Fruit fly (Drosophila melanogaster): ENCODE measurements around the gene nero.

Gene nero

dm6 chr3R:31709142-31709541 lies 38.2 kb downstream of the nero start:
- no peak for TF ChIP-seq CG8478 (optimal IDR thresholded peaks at IDR 0.05)
- TF ChIP-seq EcR (GFP tag; optimal IDR thresholded peaks at IDR 0.05) = no peak
- TF ChIP-seq pan (optimal IDR thresholded peaks at IDR 0.05) = no peak

- TF ChIP-seq psq (optimal IDR thresholded peaks at IDR 0.05) = no peak
- no peak for TF ChIP-seq CG8478 (optimal IDR thresholded peaks at IDR 0.05)
- no peak for TF ChIP-seq EcR (GFP tag; optimal IDR thresholded peaks at IDR 0.05)
- TF ChIP-seq pan (optimal IDR thresholded peaks at IDR 0.05) = no peak
- TF ChIP-seq usp (GFP tag; optimal IDR thresholded peaks at IDR 0.05) = no peak
- TF ChIP-seq Dll (optimal IDR thresholded peaks at IDR 0.05) = no peak
Measured at dm6 chr3R:31708240-31708639, 39.1 kb downstream of the nero start, which contains the start of gene CG42693. Gene CG42693 (minus strand): TSS chr3R:31708340.

dm6 chr3R:31706895-31707238 lies 40.5 kb downstream of the nero start:
- TF ChIP-seq CG8478 (optimal IDR thresholded peaks at IDR 0.05) (no peak), usp (GFP tag; optimal IDR thresholded peaks at IDR 0.05) (no peak), pan (optimal IDR thresholded peaks at IDR 0.05) (no peak), psq (optimal IDR thresholded peaks at IDR 0.05) (no peak), Dll (optimal IDR thresholded peaks at IDR 0.05) (no peak), EcR (GFP tag; optimal IDR thresholded peaks at IDR 0.05) (no peak)

dm6 chr3R:31706142-31706894 lies 41.0 kb downstream of the nero start:
- TF ChIP-seq EcR (GFP tag; optimal IDR thresholded peaks at IDR 0.05) = peak in 1 of 2 experiments; percentile 82
- no peak for TF ChIP-seq pan (optimal IDR thresholded peaks at IDR 0.05)

- TF ChIP-seq psq (optimal IDR thresholded peaks at IDR 0.05) = no peak
- TF ChIP-seq usp (GFP tag; optimal IDR thresholded peaks at IDR 0.05) = no peak
- TF ChIP-seq pan (optimal IDR thresholded peaks at IDR 0.05) = no peak
- TF ChIP-seq Dll (optimal IDR thresholded peaks at IDR 0.05) = no peak
- no peak for TF ChIP-seq CG8478 (optimal IDR thresholded peaks at IDR 0.05)
- TF ChIP-seq EcR (GFP tag; optimal IDR thresholded peaks at IDR 0.05) = peak in 1 of 2 experiments; percentile 16
Measured at dm6 chr3R:31704524-31705215, 42.7 kb downstream of the nero start.

dm6 chr3R:31703370-31703769 lies 44.0 kb downstream of the nero start:
- TF ChIP-seq CG8478 (optimal IDR thresholded peaks at IDR 0.05) (no peak), EcR (GFP tag; optimal IDR thresholded peaks at IDR 0.05) (peak in 1 of 2 experiments; percentile 38)

- TF ChIP-seq CG8478 (optimal IDR thresholded peaks at IDR 0.05) (no peak), Dll (optimal IDR thresholded peaks at IDR 0.05) (no peak), EcR (GFP tag; optimal IDR thresholded peaks at IDR 0.05) (no peak), usp (GFP tag; optimal IDR thresholded peaks at IDR 0.05) (no peak), pan (optimal IDR thresholded peaks at IDR 0.05) (no peak), psq (optimal IDR thresholded peaks at IDR 0.05) (no peak)
Measured at dm6 chr3R:31701934-31702333, 45.4 kb downstream of the nero start.

- no peak for TF ChIP-seq pan (optimal IDR thresholded peaks at IDR 0.05)
- TF ChIP-seq Dll (optimal IDR thresholded peaks at IDR 0.05) = no peak
- TF ChIP-seq psq (optimal IDR thresholded peaks at IDR 0.05) = no peak
- no peak for TF ChIP-seq usp (GFP tag; optimal IDR thresholded peaks at IDR 0.05)
- no peak for TF ChIP-seq CG8478 (optimal IDR thresholded peaks at IDR 0.05)
- TF ChIP-seq EcR (GFP tag; optimal IDR thresholded peaks at IDR 0.05) = peak in 1 of 2 experiments; percentile 94
Measured at dm6 chr3R:31700212-31700611, 47.1 kb downstream of the nero start.

dm6 chr3R:31698143-31698776 lies 49.1 kb downstream of the nero start:
- no peak for TF ChIP-seq CG8478 (optimal IDR thresholded peaks at IDR 0.05)
- TF ChIP-seq usp (GFP tag; optimal IDR thresholded peaks at IDR 0.05) = no peak
- TF ChIP-seq psq (optimal IDR thresholded peaks at IDR 0.05) = no peak
- TF ChIP-seq pan (optimal IDR thresholded peaks at IDR 0.05) = no peak
- no peak for TF ChIP-seq Dll (optimal IDR thresholded peaks at IDR 0.05)
- no peak for TF ChIP-seq EcR (GFP tag; optimal IDR thresholded peaks at IDR 0.05)

dm6 chr3R:31697606-31698005 lies 49.8 kb downstream of the nero start:
- no peak for TF ChIP-seq EcR (GFP tag; optimal IDR thresholded peaks at IDR 0.05)
- no peak for TF ChIP-seq usp (GFP tag; optimal IDR thresholded peaks at IDR 0.05)
- TF ChIP-seq pan (optimal IDR thresholded peaks at IDR 0.05) = no peak
- TF ChIP-seq Dll (optimal IDR thresholded peaks at IDR 0.05) = no peak
- no peak for TF ChIP-seq CG8478 (optimal IDR thresholded peaks at IDR 0.05)
- TF ChIP-seq psq (optimal IDR thresholded peaks at IDR 0.05) = no peak

- TF ChIP-seq usp (GFP tag; optimal IDR thresholded peaks at IDR 0.05) = no peak
- TF ChIP-seq pan (optimal IDR thresholded peaks at IDR 0.05) = no peak
- no peak for TF ChIP-seq psq (optimal IDR thresholded peaks at IDR 0.05)
- no peak for TF ChIP-seq CG8478 (optimal IDR thresholded peaks at IDR 0.05)
- TF ChIP-seq EcR (GFP tag; optimal IDR thresholded peaks at IDR 0.05) = no peak
- no peak for TF ChIP-seq Dll (optimal IDR thresholded peaks at IDR 0.05)
Measured at dm6 chr3R:31696664-31697063, 50.7 kb downstream of the nero start.
